Fruit fly (Drosophila melanogaster) whole organism, larva: ENCODE results near the gene DCTN1-p150.

Experiments used
- noc ChIP-seq: fragments of 200-800 bp; sonication (Bioruptor generic); optimal IDR thresholded peaks from 3 replicates; lab custom pipeline; 2019; ENCODE audit warnings: missing biosample characterization, mild to moderate bottlenecking, missing genetic modification characterization, moderate library complexity

DCTN1-p150 gene

DNA sequence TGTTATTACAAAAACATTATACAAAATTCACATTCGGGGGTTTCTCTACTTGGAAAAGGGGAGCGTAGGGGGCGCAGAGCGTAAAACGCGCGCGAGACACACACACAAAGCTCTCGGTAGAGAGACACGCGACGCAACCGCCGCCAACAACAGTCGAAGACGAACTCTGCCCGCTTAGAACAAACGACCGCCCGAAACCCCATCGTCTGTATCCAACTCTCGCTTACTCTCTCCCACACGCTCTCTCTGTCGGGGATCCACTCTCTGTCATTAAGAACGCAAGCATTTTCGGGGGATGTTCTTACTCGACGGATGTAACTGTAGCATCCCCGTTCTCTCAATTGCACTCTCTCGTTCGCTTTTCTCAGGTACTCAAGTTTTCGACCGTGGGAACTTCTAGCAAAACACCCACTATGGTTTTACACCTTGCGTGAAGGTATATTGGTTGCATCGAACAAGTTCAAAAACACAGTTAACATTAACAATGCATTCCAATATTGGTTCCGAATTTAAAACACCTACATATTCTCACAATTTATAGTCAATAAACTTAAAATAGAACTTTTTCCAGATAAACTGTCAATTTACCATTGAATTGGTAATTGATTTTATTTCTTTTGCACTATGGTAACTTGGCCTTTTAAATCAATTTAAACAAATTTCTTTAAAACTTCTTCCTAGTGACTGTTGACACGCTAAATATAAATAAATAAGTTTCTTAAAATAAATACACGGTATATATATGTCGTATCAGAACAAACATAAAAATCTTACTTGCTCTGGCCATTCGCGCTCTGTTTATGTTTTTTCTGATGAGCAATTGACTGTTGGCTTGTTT lies 9.2 kb upstream of the DCTN1-p150 start:
- peak; percentile 79 for TF ChIP-seq noc

- TF ChIP-seq noc, result no peak
These were observed 8.6 kb upstream of the DCTN1-p150 start for dm6 chr3L:13920632-13920981.

- peak; percentile 75 for TF ChIP-seq noc
These were observed 7.0 kb upstream of the DCTN1-p150 start for dm6 chr3L:13922023-13922652.

dm6 chr3L:13923332-13924272 lies 5.6 kb upstream of the DCTN1-p150 start:
- TF ChIP-seq noc, result peak; percentile 36

DNA sequence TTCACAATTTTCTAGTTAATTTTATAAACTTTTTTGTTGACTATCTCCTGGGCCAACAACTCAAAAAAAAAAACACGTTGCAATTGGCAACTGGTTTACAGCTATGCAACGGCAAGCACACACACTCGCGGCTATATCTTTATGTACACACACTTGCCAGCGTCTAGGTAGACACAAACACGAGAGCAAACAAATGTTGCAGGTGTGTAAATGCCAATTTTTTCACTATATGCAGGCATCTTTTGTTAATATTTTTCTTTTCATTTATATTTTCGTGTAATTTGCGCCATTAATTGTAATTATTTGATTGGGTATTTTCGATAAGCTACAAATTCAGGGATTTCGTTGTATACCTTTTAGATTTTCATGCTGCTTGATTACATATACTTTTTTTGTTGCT lies 4.5 kb upstream of the DCTN1-p150 start:
- no peak for TF ChIP-seq noc

dm6 chr3L:13925117-13925726 lies 4.0 kb upstream of the DCTN1-p150 start, which contains the start of gene Rgl:
Gene Rgl (minus strand): TSS chr3L:13925335.
- TF ChIP-seq noc, result no peak

- TF ChIP-seq noc, result no peak
These were observed 5.7 kb downstream of the DCTN1-p150 start for dm6 chr3L:13934902-13935301.

DNA sequence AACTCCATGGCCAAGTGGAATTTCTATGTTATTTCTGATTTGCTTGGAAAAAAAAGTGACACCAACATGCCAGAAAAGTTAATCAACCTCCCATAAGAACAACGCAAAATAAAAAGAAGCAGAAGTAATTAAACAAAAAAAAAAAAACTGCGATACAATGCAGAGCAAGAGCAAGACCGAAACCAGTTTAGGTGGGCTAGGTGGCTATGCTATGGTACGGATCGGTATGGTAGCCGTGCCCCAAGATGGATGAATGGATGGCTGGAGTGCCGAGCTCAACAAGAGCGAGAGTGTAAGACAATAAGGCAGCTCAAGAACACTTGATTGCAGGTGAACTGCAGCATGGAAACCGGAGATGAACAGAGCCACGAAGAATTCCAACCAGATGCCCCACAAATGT lies 7.6 kb downstream of the DCTN1-p150 start:
- TF ChIP-seq noc, result no peak

dm6 chr3L:13938470-13939150 lies 9.4 kb downstream of the DCTN1-p150 start:
- TF ChIP-seq noc, result peak; percentile 92

DNA sequence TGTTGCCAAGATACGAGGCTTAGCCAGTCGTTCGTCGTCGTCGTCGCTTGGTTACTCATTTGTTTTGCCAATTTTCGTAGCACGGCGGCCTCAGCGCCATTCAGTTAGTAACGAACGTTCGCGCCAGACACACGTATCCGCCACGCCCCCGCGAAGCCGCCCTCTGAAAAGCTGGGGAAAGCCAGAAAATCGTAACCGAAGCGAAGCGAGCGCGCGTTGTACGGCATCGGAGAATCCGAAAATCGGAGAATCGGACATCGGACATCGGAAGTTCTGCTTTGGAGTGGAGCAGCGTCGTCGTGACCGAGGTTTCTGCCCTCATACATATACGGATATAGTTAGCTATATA lies 9.9 kb downstream of the DCTN1-p150 start, which contains the start of gene CG32137:
Gene CG32137, plus strand, starts transcription at position 100 of the 349 bp plus-strand sequence.
- TF ChIP-seq noc, result no peak

dm6 chr3L:13946003-13946402 lies 16.8 kb downstream of the DCTN1-p150 start:
- TF ChIP-seq noc, result no peak

DNA sequence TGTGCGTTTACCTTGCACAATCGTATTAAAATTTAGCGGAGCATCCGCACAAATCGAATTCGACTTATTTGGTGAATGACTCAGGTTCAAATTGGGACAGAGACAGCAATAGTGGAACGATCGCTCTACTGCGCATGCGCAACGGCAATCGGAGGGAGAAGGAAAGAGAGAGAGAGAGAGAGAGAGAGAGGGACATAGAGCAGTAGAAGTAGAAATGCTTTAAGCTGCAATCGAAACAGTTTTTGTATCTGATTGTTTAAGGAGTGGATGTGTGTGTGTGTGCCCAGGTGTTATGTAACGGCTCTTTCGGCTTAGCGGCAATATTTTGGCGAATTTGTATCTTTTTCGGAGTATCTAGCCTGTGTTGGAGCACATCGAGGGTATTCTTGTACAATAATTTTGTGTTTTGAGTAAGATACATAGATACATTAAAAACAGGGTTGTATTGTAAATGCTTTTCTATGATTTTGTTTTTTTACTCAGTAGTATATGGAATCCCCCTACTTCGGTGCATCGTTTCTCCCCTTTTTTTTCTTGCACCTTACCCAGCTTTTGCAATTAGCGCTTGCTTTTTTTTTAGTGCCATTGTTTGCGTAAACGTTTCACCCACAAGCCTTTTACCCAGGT lies 20.4 kb downstream of the DCTN1-p150 start:
- TF ChIP-seq noc, result no peak

dm6 chr3L:13951564-13951963 lies 22.4 kb downstream of the DCTN1-p150 start:
- no peak for TF ChIP-seq noc

DNA sequence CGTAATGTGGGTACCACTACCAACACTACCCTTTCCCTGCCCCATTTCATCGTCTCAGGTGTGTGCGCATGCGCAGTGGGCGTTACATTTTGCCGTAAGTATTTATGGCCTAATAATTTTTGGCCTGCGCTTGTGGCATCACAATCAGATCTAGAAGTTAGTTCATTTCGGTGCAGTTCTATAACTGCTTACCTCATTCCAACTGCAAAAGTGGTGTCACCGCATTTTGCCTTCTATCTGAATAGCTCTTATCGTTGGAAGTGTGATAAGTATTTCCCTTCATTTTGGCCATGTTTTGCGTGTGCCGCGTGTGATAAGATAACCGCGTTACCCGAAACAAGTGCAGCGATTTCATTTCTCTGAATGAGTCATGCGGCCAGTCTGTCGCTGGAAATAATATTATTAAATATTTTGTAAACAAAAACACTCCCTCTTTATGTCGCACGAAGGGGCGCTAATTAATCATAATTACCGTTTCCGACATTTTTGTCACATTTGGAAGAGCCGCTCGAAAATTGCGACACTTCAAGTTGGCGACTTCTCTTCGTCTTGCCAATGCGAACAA lies 23.4 kb downstream of the DCTN1-p150 start:
- TF ChIP-seq noc, result no peak

DNA sequence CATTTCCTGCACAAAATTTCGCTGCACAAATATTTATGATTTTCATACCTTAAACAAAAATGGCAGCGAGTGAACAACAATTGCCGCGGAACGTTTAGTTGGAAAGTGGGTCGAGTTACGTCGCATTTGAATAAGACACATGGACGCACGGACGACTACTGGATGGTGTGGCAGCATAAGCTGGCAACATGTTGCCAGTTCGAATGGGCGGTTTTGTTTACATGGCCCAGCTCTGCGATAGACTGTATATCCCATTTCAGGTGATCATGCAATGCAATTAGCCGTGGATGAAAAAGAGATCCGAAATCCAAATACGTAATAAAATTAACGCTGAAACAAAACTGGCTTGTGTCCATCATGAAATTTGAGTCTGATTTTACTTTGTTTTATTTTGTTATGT lies 27.5 kb downstream of the DCTN1-p150 start:
- no peak for TF ChIP-seq noc
